Worm (Caenorhabditis elegans) whole organism, L4 larva: ENCODE measurements around the gene wago-10.
A peak's percentile ranks its signal among the peaks of the same experiment; 100 is the strongest.

ENCODE experiments used
- D1046.2 ChIP-seq: fragments of 200-800 bp; sonication (Bioruptor generic); IDR thresholded peaks from 2 replicates; pipeline ENCODE4 v1.3.6; 2022; ENCODE audit warnings: missing genetic modification characterization, missing compliant biosample characterization
- F49E8.2 ChIP-seq: sonication (generic microtip); optimal IDR thresholded peaks from 2 replicates; lab custom pipeline; 2016; ENCODE audit warnings: missing compliant biosample characterization, mild to moderate bottlenecking, missing genetic modification characterization, borderline replicate concordance
- T20F7.1 ChIP-seq: fragments of 200-800 bp; sonication (Bioruptor generic); optimal IDR thresholded peaks from 2 replicates; lab custom pipeline; 2018; ENCODE audit warnings: mild to moderate bottlenecking, missing genetic modification characterization, missing compliant biosample characterization
- T26A8.4 ChIP-seq: fragments of 200-800 bp; sonication (Bioruptor generic); IDR thresholded peaks from 2 replicates; pipeline ENCODE4 v1.3.6; 2022; ENCODE audit warnings: missing genetic modification characterization, missing compliant biosample characterization
- ZK546.5 ChIP-seq, 2 experiments: sonication (generic microtip); optimal IDR thresholded peaks; 2 replicates each; lab custom pipeline; 2017; ENCODE audit warnings: missing biosample characterization in 2 of 2, missing genetic modification characterization in 2 of 2
- aha-1 ChIP-seq: fragments of 150-350 bp; peaks from one replicate; lab custom pipeline; 2014; ENCODE audit warnings: missing biosample characterization, missing genetic modification characterization
- attf-4 ChIP-seq: sonication (generic microtip); optimal IDR thresholded peaks from 3 replicates; lab custom pipeline; 2017; ENCODE audit warnings: missing biosample characterization, missing genetic modification characterization
- ceh-32 ChIP-seq: sonication (generic microtip); optimal IDR thresholded peaks from 2 replicates; lab custom pipeline; 2016; ENCODE audit warnings: mild to moderate bottlenecking, missing genetic modification characterization, missing compliant biosample characterization; ENCODE audit not compliant: poor library complexity
- ceh-44 ChIP-seq: fragments of 200-800 bp; sonication (Bioruptor generic); IDR thresholded peaks from 2 replicates; pipeline ENCODE4 v1.3.6; 2022; ENCODE audit warnings: missing genetic modification reagents, missing genetic modification characterization, missing compliant biosample characterization
- ceh-82 ChIP-seq: sonication (generic microtip); optimal IDR thresholded peaks from 2 replicates; lab custom pipeline; 2017; ENCODE audit warnings: missing biosample characterization, missing genetic modification characterization
- cey-2 ChIP-seq: sonication (generic microtip); optimal IDR thresholded peaks from 3 replicates; lab custom pipeline; 2017; ENCODE audit warnings: missing genetic modification characterization, mild to moderate bottlenecking, missing compliant biosample characterization, antibody characterized with exemption, borderline replicate concordance; ENCODE audit not compliant: insufficient read depth
- daf-19 ChIP-seq: fragments of 200-800 bp; sonication (Bioruptor generic); conservative IDR thresholded peaks from 2 replicates; pipeline ENCODE4 v1.3.6; 2022; ENCODE audit warnings: missing genetic modification characterization, missing compliant biosample characterization
- daf-8 ChIP-seq: fragments of 200-800 bp; sonication (Bioruptor generic); IDR thresholded peaks from 2 replicates; pipeline ENCODE4 v1.3.6; 2022; ENCODE audit warnings: missing genetic modification characterization, missing compliant biosample characterization
- dmd-8 ChIP-seq: fragments of 200-800 bp; sonication (Bioruptor generic); IDR thresholded peaks from 2 replicates; pipeline ENCODE4 v1.3.6; 2022; ENCODE audit warnings: missing genetic modification characterization, missing compliant biosample characterization
- dmd-9 ChIP-seq: fragments of 200-800 bp; sonication (Bioruptor generic); IDR thresholded peaks from 2 replicates; pipeline ENCODE4 v1.3.6; 2022; ENCODE audit warnings: missing genetic modification reagents, missing genetic modification characterization, missing compliant biosample characterization
- dpl-1 ChIP-seq: fragments of 150-350 bp; optimal IDR thresholded peaks from 2 replicates; lab custom pipeline; 2014; ENCODE audit warnings: missing biosample characterization, missing genetic modification reagents, missing genetic modification characterization
- egl-27 ChIP-seq: sonication (generic microtip); optimal IDR thresholded peaks from 3 replicates; lab custom pipeline; 2017; ENCODE audit warnings: missing biosample characterization, missing genetic modification reagents, missing genetic modification characterization
- fos-1 ChIP-seq: fragments of 150-350 bp; optimal IDR thresholded peaks from 2 replicates; lab custom pipeline; 2014; ENCODE audit warnings: missing biosample characterization, missing genetic modification characterization
- lim-7 ChIP-seq: fragments of 200-800 bp; sonication (Bioruptor generic); IDR thresholded peaks from 2 replicates; pipeline ENCODE4 v1.3.6; 2022; ENCODE audit warnings: missing genetic modification characterization, missing compliant biosample characterization
- lin-1 ChIP-seq: fragments of 200-800 bp; sonication (Bioruptor generic); IDR thresholded peaks from 2 replicates; pipeline ENCODE4 v1.3.6; 2022; ENCODE audit warnings: missing genetic modification reagents, missing genetic modification characterization, missing compliant biosample characterization
- lin-15B ChIP-seq: fragments of 150-350 bp; sonication (generic microtip); optimal IDR thresholded peaks from 3 replicates; lab custom pipeline; 2014; ENCODE audit warnings: missing biosample characterization, missing genetic modification characterization
- lin-29 ChIP-seq: fragments of 200-800 bp; sonication (Bioruptor generic); IDR thresholded peaks from 2 replicates; pipeline ENCODE4 v1.3.6; 2022; ENCODE audit warnings: missing genetic modification reagents, missing genetic modification characterization, missing compliant biosample characterization
- lin-38 ChIP-seq: fragments of 200-800 bp; sonication (Bioruptor generic); IDR thresholded peaks from 2 replicates; pipeline ENCODE4 v1.3.6; 2022; ENCODE audit warnings: missing genetic modification reagents, missing genetic modification characterization, missing compliant biosample characterization
- lin-39 ChIP-seq: fragments of 150-350 bp; optimal IDR thresholded peaks from 2 replicates; lab custom pipeline; 2014; ENCODE audit warnings: missing biosample characterization, missing genetic modification reagents, missing genetic modification characterization
- madf-9 ChIP-seq: fragments of 200-800 bp; sonication (Bioruptor generic); conservative IDR thresholded peaks from 2 replicates; pipeline ENCODE4 v1.3.6; 2022; ENCODE audit warnings: missing genetic modification reagents, missing genetic modification characterization, missing compliant biosample characterization
- mdl-1 ChIP-seq, 2 experiments: fragments of 150-350 bp in 1 of 2; sonication (generic microtip) in 1 of 2; optimal IDR thresholded peaks; 2 replicates each; lab custom pipeline; 2014 to 2017; ENCODE audit warnings: missing biosample characterization in 2 of 2, missing genetic modification characterization in 2 of 2
- mdt-29 ChIP-seq: fragments of 200-800 bp; sonication (Bioruptor generic); IDR thresholded peaks from 2 replicates; pipeline ENCODE4 v1.3.6; 2022; ENCODE audit warnings: missing genetic modification reagents, missing genetic modification characterization, missing compliant biosample characterization
- mep-1 ChIP-seq: fragments of 150-350 bp; sonication (generic microtip); optimal IDR thresholded peaks from 3 replicates; lab custom pipeline; 2014; ENCODE audit warnings: missing biosample characterization, missing genetic modification characterization
- mxl-2 ChIP-seq: fragments of 200-800 bp; sonication (Bioruptor generic); conservative IDR thresholded peaks from 2 replicates; pipeline ENCODE4 v1.3.6; 2022; ENCODE audit warnings: missing genetic modification reagents, missing genetic modification characterization, missing compliant biosample characterization
- mxl-3 ChIP-seq: fragments of 200-800 bp; sonication (Bioruptor generic); optimal IDR thresholded peaks from 2 replicates; lab custom pipeline; 2018; ENCODE audit warnings: mild to moderate bottlenecking, missing genetic modification characterization, missing compliant biosample characterization
- nhr-11 ChIP-seq: fragments of 150-350 bp; optimal IDR thresholded peaks from 2 replicates; lab custom pipeline; 2014; ENCODE audit warnings: missing biosample characterization, missing genetic modification characterization
- nhr-111 ChIP-seq: fragments of 200-800 bp; sonication (Bioruptor generic); optimal IDR thresholded peaks from 2 replicates; lab custom pipeline; 2018; ENCODE audit warnings: mild to moderate bottlenecking, missing genetic modification characterization, missing compliant biosample characterization
- nhr-28 ChIP-seq: fragments of 150-350 bp; optimal IDR thresholded peaks from 2 replicates; lab custom pipeline; 2014; ENCODE audit warnings: missing biosample characterization, missing genetic modification characterization
- nhr-48 ChIP-seq: sonication (generic microtip); optimal IDR thresholded peaks from 2 replicates; lab custom pipeline; 2016; ENCODE audit warnings: mild to moderate bottlenecking, missing genetic modification characterization, missing compliant biosample characterization
- pha-4 ChIP-seq, 2 experiments: fragments of 150-350 bp in 1 of 2; fragments of 200-800 bp in 1 of 2; sonication (Bioruptor generic) in 1 of 2; IDR thresholded peaks in 1 of 2; optimal IDR thresholded peaks in 1 of 2; 2 replicates each; pipeline versions ENCODE4 v1.3.6 to Lab custom; 2014 to 2022; ENCODE audit warnings: missing genetic modification characterization in 2 of 2, missing genetic modification reagents in 2 of 2, missing biosample characterization in 1 of 2, missing compliant biosample characterization in 1 of 2
- php-3 ChIP-seq: fragments of 200-800 bp; sonication (Bioruptor generic); IDR thresholded peaks from 2 replicates; pipeline ENCODE4 v1.3.6; 2022; ENCODE audit warnings: missing genetic modification reagents, missing genetic modification characterization, missing compliant biosample characterization
- pqm-1 ChIP-seq: sonication (generic microtip); optimal IDR thresholded peaks from 2 replicates; lab custom pipeline; 2017; ENCODE audit warnings: missing biosample characterization, missing genetic modification characterization
- rbr-2 ChIP-seq: sonication (generic microtip); optimal IDR thresholded peaks from 2 replicates; lab custom pipeline; 2016; ENCODE audit warnings: missing genotype, missing genetic modification characterization, missing compliant biosample characterization
- saeg-2 ChIP-seq: fragments of 200-800 bp; sonication (Bioruptor generic); IDR thresholded peaks from 2 replicates; pipeline ENCODE4 v1.3.6; 2022; ENCODE audit warnings: missing genetic modification reagents, missing genetic modification characterization, missing compliant biosample characterization
- sdz-12 ChIP-seq: fragments of 200-800 bp; sonication (Bioruptor generic); optimal IDR thresholded peaks from 2 replicates; lab custom pipeline; 2018; ENCODE audit warnings: mild to moderate bottlenecking, missing genetic modification characterization, missing compliant biosample characterization
- skn-1 ChIP-seq: fragments of 150-350 bp; optimal IDR thresholded peaks from 2 replicates; lab custom pipeline; 2014; ENCODE audit warnings: missing biosample characterization, missing genetic modification characterization
- snpc-1.2 ChIP-seq: fragments of 200-800 bp; sonication (Bioruptor generic); IDR thresholded peaks from 2 replicates; pipeline ENCODE4 v1.3.6; 2022; ENCODE audit warnings: missing genetic modification reagents, missing genetic modification characterization, missing compliant biosample characterization
- snpc-4 ChIP-seq: fragments of 150-350 bp; optimal IDR thresholded peaks from 2 replicates; lab custom pipeline; 2014; ENCODE audit warnings: missing biosample characterization, missing genetic modification characterization
- unc-62 ChIP-seq, 3 experiments: fragments of 150-350 bp in 1 of 3; sonication (generic microtip); optimal IDR thresholded peaks in 2 of 3; peaks in 1 of 3; 1 replicate in 1 of 3; 2 replicates in 2 of 3; lab custom pipeline; 2014 to 2017; ENCODE audit warnings: missing biosample characterization in 3 of 3, missing genetic modification characterization in 3 of 3, missing genetic modification reagents in 3 of 3, missing genotype in 1 of 3
- vab-7 ChIP-seq: fragments of 200-800 bp; sonication (Bioruptor generic); IDR thresholded peaks from 2 replicates; pipeline ENCODE4 v1.3.6; 2022; ENCODE audit warnings: missing genetic modification reagents, missing genetic modification characterization, missing compliant biosample characterization
- zag-1 ChIP-seq: fragments of 150-350 bp; optimal IDR thresholded peaks from 2 replicates; lab custom pipeline; 2014; ENCODE audit warnings: missing biosample characterization, missing genetic modification characterization
- zfp-2 ChIP-seq: sonication (generic microtip); optimal IDR thresholded peaks from 2 replicates; lab custom pipeline; 2016; ENCODE audit warnings: mild to moderate bottlenecking, missing genetic modification characterization, missing compliant biosample characterization
- zfp-3 ChIP-seq: fragments of 200-800 bp; sonication (Bioruptor generic); conservative IDR thresholded peaks from 2 replicates; pipeline ENCODE4 v1.3.6; 2022; ENCODE audit warnings: missing genetic modification reagents, missing genetic modification characterization, missing compliant biosample characterization
- zip-2 ChIP-seq: fragments of 150-350 bp; optimal IDR thresholded peaks from 2 replicates; lab custom pipeline; 2014; ENCODE audit warnings: missing biosample characterization, missing genetic modification characterization
- ztf-7 ChIP-seq: fragments of 150-350 bp; optimal IDR thresholded peaks from 2 replicates; lab custom pipeline; 2014; ENCODE audit warnings: missing biosample characterization, missing genetic modification characterization

The wago-10 gene

ce11 chrV:381227-381950 is 38.2 kb downstream of the wago-10 start, which contains the start of gene ZK6.8 (continued):
- no peak for TF ChIP-seq skn-1 (tag; lab: Kevin White, UChicago)
- no peak for TF ChIP-seq mxl-2 (GFP tag; lab: Robert Waterston, UW)
- no peak for TF ChIP-seq php-3
- TF ChIP-seq ceh-32 (tag; lab: Kevin White, UChicago), result no peak
- TF ChIP-seq unc-62 (GFP tag; optimal IDR thresholded peaks at IDR 0.05 in 1 of 2; lab: Kevin White, UChicago), result peak in 1 of 2 experiments; percentile 93
- TF ChIP-seq unc-62 (tag; optimal IDR thresholded peaks at IDR 0.05; lab: Kevin White, UChicago), result no peak
- TF ChIP-seq nhr-11 (tag; lab: Kevin White, UChicago), result no peak
- TF ChIP-seq mxl-3 (GFP tag; lab: Kevin White, UChicago), result peak; percentile 91
- no peak for TF ChIP-seq lin-39 (tag; lab: Kevin White, UChicago)
- no peak for TF ChIP-seq saeg-2 (GFP tag; lab: Robert Waterston, UW)
- no peak for TF ChIP-seq lin-1 (GFP tag; lab: Robert Waterston, UW)
- TF ChIP-seq sdz-12 (GFP tag; lab: Kevin White, UChicago), result no peak
- TF ChIP-seq ceh-82, result no peak
- TF ChIP-seq F49E8.2 (tag; lab: Kevin White, UChicago), result no peak
- no peak for TF ChIP-seq nhr-111
- TF ChIP-seq aha-1 (tag; lab: Kevin White, UChicago), result peak; percentile 51
- TF ChIP-seq dpl-1 (GFP tag; lab: Kevin White, UChicago), result no peak
- TF ChIP-seq ceh-44 (GFP tag; lab: Robert Waterston, UW), result no peak
- no peak for TF ChIP-seq zag-1 (tag; lab: Kevin White, UChicago)
- TF ChIP-seq mdt-29 (GFP tag; lab: Robert Waterston, UW), result no peak
- no peak for TF ChIP-seq rbr-2 (tag; lab: Kevin White, UChicago)
- no peak for TF ChIP-seq snpc-4 (tag; lab: Kevin White, UChicago)
- TF ChIP-seq lim-7 (GFP tag; lab: Robert Waterston, UW), result no peak
- TF ChIP-seq pha-4 (GFP tag; IDR thresholded peaks at IDR 0.05; lab: Robert Waterston, UW), result no peak
- no peak for TF ChIP-seq pha-4 (tag; optimal IDR thresholded peaks at IDR 0.05; lab: Kevin White, UChicago)
- no peak for TF ChIP-seq T26A8.4 (GFP tag; lab: Robert Waterston, UW)
- TF ChIP-seq pqm-1, result peak; percentile 6
- peak; percentile 82 for TF ChIP-seq cey-2 (tag; lab: Kevin White, UChicago)
- no peak for TF ChIP-seq dmd-8 (GFP tag; lab: Robert Waterston, UW)
- TF ChIP-seq lin-29 (GFP tag; lab: Robert Waterston, UW), result no peak
- no peak for TF ChIP-seq dmd-9
- TF ChIP-seq egl-27 (tag; lab: Kevin White, UChicago), result no peak
- TF ChIP-seq madf-9 (GFP tag; lab: Robert Waterston, UW), result no peak
- peak; percentile 88 for TF ChIP-seq nhr-48 (tag; lab: Kevin White, UChicago)
- TF ChIP-seq zip-2 (tag; lab: Kevin White, UChicago), result no peak
- no peak for TF ChIP-seq ZK546.5 (tag; optimal IDR thresholded peaks at IDR 0.05; lab: Kevin White, UChicago)
- TF ChIP-seq lin-15B (tag; lab: Kevin White, UChicago), result no peak
- no peak for TF ChIP-seq attf-4 (tag; lab: Kevin White, UChicago)
- no peak for TF ChIP-seq D1046.2 (GFP tag; lab: Robert Waterston, UW)
- TF ChIP-seq T20F7.1 (GFP tag; lab: Kevin White, UChicago), result no peak
- no peak for TF ChIP-seq zfp-3 (GFP tag; lab: Robert Waterston, UW)
- no peak for TF ChIP-seq fos-1 (tag; lab: Kevin White, UChicago)
- TF ChIP-seq snpc-1.2, result no peak
- no peak for TF ChIP-seq ztf-7 (tag; lab: Kevin White, UChicago)
- TF ChIP-seq lin-38 (GFP tag; lab: Robert Waterston, UW), result no peak
- peak; percentile 45 to 88 for TF ChIP-seq mdl-1 (tag; optimal IDR thresholded peaks at IDR 0.05; lab: Kevin White, UChicago)
- peak; percentile 87 for TF ChIP-seq nhr-28 (tag; lab: Kevin White, UChicago)
- TF ChIP-seq vab-7 (GFP tag; lab: Robert Waterston, UW), result no peak
- no peak for TF ChIP-seq daf-19 (GFP tag; lab: Robert Waterston, UW)
- TF ChIP-seq zfp-2 (tag; lab: Kevin White, UChicago), result no peak
- TF ChIP-seq daf-8 (GFP tag; lab: Robert Waterston, UW), result no peak
- TF ChIP-seq mep-1 (tag; lab: Kevin White, UChicago), result no peak
